Worm (Caenorhabditis elegans): Measurements from ENCODE around the gene mxl-3.

The mxl-3 gene

DNA sequence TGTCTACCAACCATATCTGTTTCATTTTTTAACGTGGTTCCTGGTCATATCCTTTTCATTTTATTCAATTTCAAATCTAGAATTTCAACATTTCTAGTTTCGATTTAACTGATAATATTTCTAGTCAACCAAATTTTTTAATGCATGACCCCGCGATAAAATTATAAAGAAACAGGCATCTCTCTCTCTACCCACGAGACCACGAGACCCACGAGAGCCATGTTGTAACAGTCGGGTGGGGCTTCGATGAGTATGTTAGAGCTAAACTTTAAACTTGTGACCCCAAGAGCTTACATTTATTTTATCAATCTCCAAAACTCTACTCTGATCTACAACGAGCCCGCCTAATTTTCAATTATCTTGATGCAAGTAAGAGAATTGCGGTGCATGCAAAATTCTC lies 32.3 kb downstream of the mxl-3 start:
- peak; percentile 31 for TF ChIP-seq elt-2 (tag; optimal IDR thresholded peaks at IDR 0.05)
- no peak for TF ChIP-seq jun-1 (tag; optimal IDR thresholded peaks at IDR 0.05)

DNA sequence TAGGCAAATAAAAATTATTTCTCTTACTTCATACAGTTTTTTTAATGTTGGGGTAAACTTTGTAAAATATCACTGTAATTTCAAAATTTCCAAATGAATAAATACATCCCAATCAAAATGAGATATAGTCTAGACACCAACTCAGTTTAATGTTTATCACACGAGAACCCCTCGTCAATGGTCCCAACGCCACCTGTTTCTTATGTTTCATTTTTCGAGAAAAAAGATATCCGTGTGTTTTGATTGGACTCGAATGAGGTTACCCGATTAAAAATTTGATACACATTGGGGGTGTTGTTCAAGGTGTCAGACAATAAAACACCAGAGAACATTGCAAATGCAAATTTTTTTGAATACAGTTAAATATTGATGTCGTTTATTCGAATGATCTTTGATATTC lies 33.1 kb downstream of the mxl-3 start:
- TF ChIP-seq egl-5 (tag; optimal IDR thresholded peaks at IDR 0.05) (peak; percentile 46), nhr-23 (tag; optimal IDR thresholded peaks at IDR 0.05) (no peak), nfya-1 (tag; optimal IDR thresholded peaks at IDR 0.05; ENCODE audit: insufficient read depth) (peak; percentile 17), mdl-1 (tag; optimal IDR thresholded peaks at IDR 0.05) (no peak)

DNA sequence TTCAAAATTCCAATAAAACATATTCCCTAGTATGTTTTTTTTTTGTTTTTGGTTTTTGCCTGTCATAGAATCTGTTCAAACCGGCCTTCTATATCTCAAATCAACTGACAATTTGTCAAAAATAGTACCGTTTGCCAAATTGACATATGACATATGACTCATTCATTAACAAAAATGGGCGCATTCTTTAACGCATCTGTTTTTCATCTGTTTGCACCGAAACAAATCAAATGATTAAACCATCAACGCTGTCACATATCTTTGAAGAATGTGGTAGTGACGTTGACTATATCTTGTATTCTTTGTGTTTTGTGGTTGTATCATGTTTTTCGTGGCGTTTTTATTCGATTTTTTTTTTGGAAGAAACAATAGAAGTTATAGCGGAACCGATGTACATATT lies 35.5 kb downstream of the mxl-3 start:
- TF ChIP-seq nhr-25 (tag; optimal IDR thresholded peaks at IDR 0.05) (peak; percentile 61), nhr-28 (tag; optimal IDR thresholded peaks at IDR 0.05) (no peak), ztf-11 (tag; optimal IDR thresholded peaks at IDR 0.05) (no peak), nhr-43 (tag; optimal IDR thresholded peaks at IDR 0.05; ENCODE audit: poor library complexity, severe bottlenecking) (peak; percentile 8), nhr-23 (tag; optimal IDR thresholded peaks at IDR 0.05) (peak; percentile 37)

DNA sequence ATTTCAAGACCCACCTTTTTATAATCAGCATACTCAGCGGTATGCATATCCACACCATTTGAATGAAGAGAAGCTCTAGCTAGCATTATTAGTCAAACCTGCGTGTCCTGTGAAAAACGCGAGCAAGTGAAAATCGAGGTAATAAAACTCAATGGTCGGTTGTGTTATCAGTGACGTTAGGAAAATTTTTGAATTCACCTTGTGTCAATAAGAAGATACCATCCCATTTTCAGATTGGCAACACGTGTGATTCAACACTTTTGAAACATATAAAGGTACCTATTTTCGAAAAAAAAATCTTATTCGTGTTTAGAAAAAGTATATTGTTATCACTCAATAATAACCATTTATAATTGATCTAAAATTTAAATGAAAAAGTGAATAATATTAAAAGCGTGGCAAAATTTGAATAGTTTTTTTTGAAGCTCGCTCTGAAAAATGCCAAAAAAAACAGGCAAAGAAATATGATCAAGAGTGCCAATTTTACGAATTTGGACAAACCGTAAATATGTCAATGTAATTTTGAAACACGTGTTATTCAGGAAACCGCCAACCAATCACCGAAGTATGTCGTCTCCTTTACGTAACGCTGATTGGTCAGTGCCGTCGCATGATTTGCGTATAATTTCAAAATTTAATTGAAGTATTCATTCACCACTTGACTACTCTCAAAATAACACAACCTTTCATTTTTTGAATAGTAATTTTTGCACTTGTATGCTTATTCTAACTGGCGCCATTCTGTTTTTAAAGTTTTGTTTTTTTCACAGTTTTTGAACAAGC lies 38.8 kb downstream of the mxl-3 start, which contains the start of gene F46G10.1:
Gene F46G10.1 (minus strand): TSS at position 115 of the 783 bp plus-strand sequence.
- TF ChIP-seq pqm-1 (tag; optimal IDR thresholded peaks at IDR 0.05) (peak; percentile 81), sea-2 (GFP tag; optimal IDR thresholded peaks at IDR 0.05) (no peak), ceh-9 (tag; optimal IDR thresholded peaks at IDR 0.05) (no peak), ceh-28 (tag; optimal IDR thresholded peaks at IDR 0.05) (no peak), nhr-23 (tag; optimal IDR thresholded peaks at IDR 0.05) (no peak), mdl-1 (tag; optimal IDR thresholded peaks at IDR 0.05) (no peak), nhr-12 (tag; optimal IDR thresholded peaks at IDR 0.05) (no peak), lin-39 (tag; optimal IDR thresholded peaks at IDR 0.05) (no peak), nhr-77 (tag; optimal IDR thresholded peaks at IDR 0.05) (no peak), unc-62 (GFP tag; optimal IDR thresholded peaks at IDR 0.05) (no peak), daf-12 (tag; optimal IDR thresholded peaks at IDR 0.05) (no peak), elt-3 (tag; optimal IDR thresholded peaks at IDR 0.05) (no peak), R02D3.7 (tag; optimal IDR thresholded peaks at IDR 0.05) (no peak), nhr-11 (tag; optimal IDR thresholded peaks at IDR 0.05) (no peak), snpc-4 (tag; optimal IDR thresholded peaks at IDR 0.05) (no peak), nhr-43 (tag; optimal IDR thresholded peaks at IDR 0.05; ENCODE audit: poor library complexity, severe bottlenecking) (no peak), lin-15B (tag; optimal IDR thresholded peaks at IDR 0.05) (no peak), ztf-11 (tag; optimal IDR thresholded peaks at IDR 0.05) (no peak), ceh-82 (tag; optimal IDR thresholded peaks at IDR 0.05) (no peak), ama-1 (optimal IDR thresholded peaks at IDR 0.05) (no peak), jun-1 (tag; optimal IDR thresholded peaks at IDR 0.05) (no peak), pha-4 (tag; optimal IDR thresholded peaks at IDR 0.05) (peak; percentile 58), fos-1 (tag; optimal IDR thresholded peaks at IDR 0.05) (peak; percentile 25), egl-27 (tag; optimal IDR thresholded peaks at IDR 0.05) (no peak), hmg-11 (tag; optimal IDR thresholded peaks at IDR 0.05) (no peak), elt-1 (tag; optimal IDR thresholded peaks at IDR 0.05) (no peak), elt-2 (tag; optimal IDR thresholded peaks at IDR 0.05) (peak; percentile 73)

- TF ChIP-seq fkh-2 (tag; optimal IDR thresholded peaks at IDR 0.05) (no peak), mml-1 (tag; optimal IDR thresholded peaks at IDR 0.05) (no peak), skn-1 (tag; optimal IDR thresholded peaks at IDR 0.05) (no peak), nhr-23 (tag; optimal IDR thresholded peaks at IDR 0.05) (no peak), nhr-237 (tag; optimal IDR thresholded peaks at IDR 0.05) (no peak), ztf-4 (tag; optimal IDR thresholded peaks at IDR 0.05) (no peak), nfya-1 (tag; optimal IDR thresholded peaks at IDR 0.05; ENCODE audit: insufficient read depth) (no peak), lin-15B (tag; optimal IDR thresholded peaks at IDR 0.05) (no peak), fos-1 (tag; optimal IDR thresholded peaks at IDR 0.05) (no peak), ceh-28 (tag; optimal IDR thresholded peaks at IDR 0.05) (no peak), ceh-16 (tag; optimal IDR thresholded peaks at IDR 0.05) (no peak), zag-1 (tag; optimal IDR thresholded peaks at IDR 0.05) (no peak), elt-2 (tag; optimal IDR thresholded peaks at IDR 0.05) (peak; percentile 97), ztf-11 (tag; optimal IDR thresholded peaks at IDR 0.05) (no peak), nhr-12 (tag; optimal IDR thresholded peaks at IDR 0.05) (no peak), elt-1 (tag; optimal IDR thresholded peaks at IDR 0.05) (no peak), lsy-12 (tag; optimal IDR thresholded peaks at IDR 0.05) (peak; percentile 5), pha-4 (tag; optimal IDR thresholded peaks at IDR 0.05) (peak; percentile 76), nhr-67 (tag; optimal IDR thresholded peaks at IDR 0.05) (no peak), ZK546.5 (tag; optimal IDR thresholded peaks at IDR 0.05) (no peak), lin-39 (tag; optimal IDR thresholded peaks at IDR 0.05) (no peak), fkh-10 (GFP tag; optimal IDR thresholded peaks at IDR 0.05) (no peak), nhr-77 (tag; optimal IDR thresholded peaks at IDR 0.05) (no peak), pqm-1 (tag; optimal IDR thresholded peaks at IDR 0.05) (peak; percentile 96), nhr-28 (tag; optimal IDR thresholded peaks at IDR 0.05) (no peak), jun-1 (tag; optimal IDR thresholded peaks at IDR 0.05) (peak; percentile 23), hmg-11 (tag; optimal IDR thresholded peaks at IDR 0.05) (no peak), elt-3 (tag; optimal IDR thresholded peaks at IDR 0.05) (no peak), egl-5 (tag; optimal IDR thresholded peaks at IDR 0.05) (no peak)
These were observed 39.8 kb downstream of the mxl-3 start for ce11 chrX:13310763-13311162.
